Worm (Caenorhabditis elegans) whole organism, young adult: ENCODE measurements around the gene srh-275.

Source experiments
- F39B2.1 ChIP-seq: fragments of 200-800 bp; sonication (Bioruptor generic); IDR thresholded peaks from 2 replicates; pipeline ENCODE4 v1.3.6; 2022; ENCODE audit warnings: missing genetic modification reagents, missing genetic modification characterization, missing compliant biosample characterization
- bed-1 ChIP-seq: fragments of 200-800 bp; sonication (Bioruptor generic); IDR thresholded peaks from 2 replicates; pipeline ENCODE4 v1.3.6; 2022; ENCODE audit warnings: missing genetic modification reagents, missing genetic modification characterization, missing compliant biosample characterization
- dpl-1 ChIP-seq: fragments of 150-350 bp; optimal IDR thresholded peaks from 2 replicates; lab custom pipeline; 2014; ENCODE audit warnings: missing biosample characterization, missing genetic modification reagents, missing genetic modification characterization
- him-1 ChIP-seq: sonication (generic microtip); optimal IDR thresholded peaks from 2 replicates; lab custom pipeline; 2016; ENCODE audit warnings: missing genotype, missing genetic modification reagents, missing genetic modification characterization, missing compliant biosample characterization
- nfya-1 ChIP-seq: sonication (generic microtip); optimal IDR thresholded peaks from 2 replicates; lab custom pipeline; 2017; ENCODE audit warnings: antibody characterized with exemption, missing compliant biosample characterization, missing genetic modification characterization, borderline replicate concordance; ENCODE audit not compliant: insufficient read depth
- pha-4 ChIP-seq: fragments of 150-350 bp; sonication (generic microtip); optimal IDR thresholded peaks from 2 replicates; lab custom pipeline; 2014; ENCODE audit warnings: missing biosample characterization, missing genetic modification reagents, missing genetic modification characterization
- unc-130 ChIP-seq: sonication (generic microtip); optimal IDR thresholded peaks from 2 replicates; lab custom pipeline; 2016; ENCODE audit warnings: missing genetic modification reagents, missing genetic modification characterization, missing compliant biosample characterization

ce11 chrV:7379384-7379783, 26.6 kb downstream of the srh-275 start, which contains the start of gene srsx-24:
- TF ChIP-seq dpl-1 (GFP tag; lab: Kevin White, UChicago) = no peak
- no peak for TF ChIP-seq F39B2.1 (GFP tag; lab: Robert Waterston, UW)
- TF ChIP-seq bed-1 (GFP tag; lab: Robert Waterston, UW) = no peak
- TF ChIP-seq pha-4 (tag; lab: Kevin White, UChicago) = no peak
- no peak for TF ChIP-seq him-1
- TF ChIP-seq nfya-1 (tag; lab: Kevin White, UChicago) = no peak
- TF ChIP-seq unc-130 = no peak
